Fruit fly (Drosophila melanogaster) whole organism, embryonic: ENCODE results near the gene AGO2.

Experiments used
- CG11398 ChIP-seq: fragments of 200-800 bp; sonication (Bioruptor generic); optimal IDR thresholded peaks from 2 replicates; lab custom pipeline; 2016; ENCODE audit warnings: missing biosample characterization, missing genetic modification characterization
- CG12299 ChIP-seq: fragments of 200-800 bp; sonication (Bioruptor generic); optimal IDR thresholded peaks from 2 replicates; lab custom pipeline; 2018; ENCODE audit warnings: missing biosample characterization, mild to moderate bottlenecking, missing genetic modification characterization
- CG12744 ChIP-seq: fragments of 200-800 bp; sonication (Bioruptor generic); optimal IDR thresholded peaks from 2 replicates; lab custom pipeline; 2016; ENCODE audit warnings: missing biosample characterization, missing genetic modification characterization
- CG13624 ChIP-seq: fragments of 200-800 bp; sonication (Bioruptor generic); optimal IDR thresholded peaks from 2 replicates; lab custom pipeline; 2016; ENCODE audit warnings: missing biosample characterization, missing genetic modification characterization
- CG14441 ChIP-seq: fragments of 200-800 bp; sonication (Bioruptor generic); IDR thresholded peaks from 2 replicates; pipeline ENCODE4 v1.3.6; 2022; ENCODE audit warnings: missing biosample characterization, missing genetic modification characterization
- CG1603 ChIP-seq: fragments of 200-800 bp; sonication (Bioruptor generic); optimal IDR thresholded peaks from 2 replicates; lab custom pipeline; 2019; ENCODE audit warnings: missing biosample characterization, mild to moderate bottlenecking, missing genetic modification characterization, moderate library complexity
- CG16779 ChIP-seq: fragments of 200-800 bp; sonication (Bioruptor generic); IDR thresholded peaks from 2 replicates; pipeline ENCODE4 v1.3.6; 2022; ENCODE audit warnings: missing biosample characterization, missing genetic modification characterization
- CG16813 ChIP-seq: fragments of 200-800 bp; sonication (Bioruptor generic); IDR thresholded peaks from 3 replicates; pipeline ENCODE4 v1.3.6; 2022; ENCODE audit warnings: missing biosample characterization, missing genetic modification characterization; ENCODE audit not compliant: partially characterized antibody
- CG2875 ChIP-seq: fragments of 200-800 bp; sonication (Bioruptor generic); optimal IDR thresholded peaks from 2 replicates; lab custom pipeline; 2017; ENCODE audit warnings: missing biosample characterization, mild to moderate bottlenecking, missing genetic modification characterization, missing genetic modification reagents
- CG2889 ChIP-seq: fragments of 200-800 bp; sonication (Bioruptor generic); IDR thresholded peaks from 3 replicates; pipeline ENCODE4 v1.3.6; 2022; ENCODE audit warnings: missing biosample characterization, missing genetic modification characterization
- CG30020 ChIP-seq: fragments of 200-800 bp; optimal IDR thresholded peaks from 2 replicates; lab custom pipeline; 2019; ENCODE audit warnings: missing biosample characterization, mild to moderate bottlenecking, missing genetic modification characterization, moderate library complexity
- CG30403 ChIP-seq: fragments of 200-800 bp; sonication (Bioruptor generic); optimal IDR thresholded peaks from 3 replicates; lab custom pipeline; 2016; ENCODE audit warnings: missing biosample characterization, missing genetic modification characterization
- CG3065 ChIP-seq: fragments of 200-800 bp; sonication (Bioruptor generic); optimal IDR thresholded peaks from 2 replicates; lab custom pipeline; 2016; ENCODE audit warnings: missing biosample characterization, missing genetic modification characterization
- CG32532 ChIP-seq: fragments of 200-800 bp; sonication (Bioruptor generic); IDR thresholded peaks from 2 replicates; pipeline ENCODE4 v1.3.6; 2022; ENCODE audit warnings: missing biosample characterization, missing genetic modification characterization
- CG3281 ChIP-seq: fragments of 200-800 bp; sonication (Bioruptor generic); optimal IDR thresholded peaks from 3 replicates; lab custom pipeline; 2017; ENCODE audit warnings: missing biosample characterization, mild to moderate bottlenecking, missing genetic modification characterization
- CG4404 ChIP-seq: fragments of 200-800 bp; sonication (Bioruptor generic); IDR thresholded peaks from 2 replicates; pipeline ENCODE4 v1.3.6; 2022; ENCODE audit warnings: missing biosample characterization, missing genetic modification characterization
- CG5953 ChIP-seq: fragments of 200-800 bp; sonication (Bioruptor generic); IDR thresholded peaks from 2 replicates; pipeline ENCODE4 v1.3.6; 2022; ENCODE audit warnings: missing biosample characterization, missing genetic modification characterization
- CG6272 ChIP-seq: fragments of 200-800 bp; sonication (Bioruptor generic); IDR thresholded peaks from 2 replicates; pipeline ENCODE4 v1.3.6; 2022; ENCODE audit warnings: missing biosample characterization, missing genetic modification characterization
- CG6854 ChIP-seq: fragments of 200-800 bp; sonication (Bioruptor generic); optimal IDR thresholded peaks from 3 replicates; lab custom pipeline; 2017; ENCODE audit warnings: missing biosample characterization, mild to moderate bottlenecking, missing genetic modification characterization
- CG7357 ChIP-seq: fragments of 200-800 bp; sonication (Bioruptor generic); IDR thresholded peaks from 3 replicates; pipeline ENCODE4 v1.3.6; 2022; ENCODE audit warnings: missing biosample characterization, missing genetic modification characterization
- CG7987 ChIP-seq: fragments of 200-800 bp; sonication (Bioruptor generic); optimal IDR thresholded peaks from 2 replicates; lab custom pipeline; 2018; ENCODE audit warnings: missing biosample characterization, mild to moderate bottlenecking, missing genetic modification characterization, moderate library complexity
- CG8924 ChIP-seq: fragments of 200-800 bp; optimal IDR thresholded peaks from 3 replicates; lab custom pipeline; 2019; ENCODE audit warnings: missing biosample characterization, mild to moderate bottlenecking, missing genetic modification characterization, moderate library complexity
- CHES-1-like ChIP-seq: fragments of 200-800 bp; sonication (Bioruptor generic); optimal IDR thresholded peaks from 2 replicates; lab custom pipeline; 2016; ENCODE audit warnings: missing biosample characterization, missing genetic modification characterization
- Gsc ChIP-seq: fragments of 200-800 bp; sonication (Bioruptor generic); IDR thresholded peaks from 2 replicates; pipeline ENCODE4 v1.3.6; 2022; ENCODE audit warnings: missing biosample characterization, missing genetic modification characterization
- Hr51 ChIP-seq, 2 experiments: fragments of 200-800 bp; sonication (Bioruptor generic); optimal IDR thresholded peaks; 2 replicates in 1 of 2; 3 replicates in 1 of 2; lab custom pipeline; 2016 to 2018; ENCODE audit warnings: missing biosample characterization in 2 of 2, missing genetic modification characterization in 2 of 2, mild to moderate bottlenecking in 1 of 2, moderate library complexity in 1 of 2
- Med ChIP-seq: fragments of 200-800 bp; sonication (Bioruptor generic); peaks from one replicate; lab custom pipeline; 2016; ENCODE audit warnings: missing biosample characterization, missing genetic modification characterization, mild to moderate bottlenecking, inconsistent platforms, moderate library complexity
- Mes4 ChIP-seq: fragments of 200-800 bp; sonication (Bioruptor generic); optimal IDR thresholded peaks from 2 replicates; lab custom pipeline; 2016; ENCODE audit warnings: missing biosample characterization, missing genetic modification characterization
- Mrtf ChIP-seq: fragments of 200-800 bp; sonication (Bioruptor generic); IDR thresholded peaks from 3 replicates; pipeline ENCODE4 v1.3.6; 2022; ENCODE audit warnings: missing biosample characterization, missing genetic modification characterization
- Myb ChIP-seq: fragments of 200-800 bp; sonication (Bioruptor generic); optimal IDR thresholded peaks from 2 replicates; lab custom pipeline; 2016; ENCODE audit warnings: missing biosample characterization, missing genetic modification characterization
- NK7.1 ChIP-seq: fragments of 200-800 bp; sonication (Bioruptor generic); optimal IDR thresholded peaks from 3 replicates; lab custom pipeline; 2016; ENCODE audit warnings: missing biosample characterization, missing genetic modification characterization
- Six4 ChIP-seq: fragments of 200-800 bp; sonication (Bioruptor generic); optimal IDR thresholded peaks from 2 replicates; lab custom pipeline; 2016; ENCODE audit warnings: missing biosample characterization, missing genetic modification characterization
- Sry-β ChIP-seq: fragments of 200-800 bp; sonication (Bioruptor generic); optimal IDR thresholded peaks from 2 replicates; lab custom pipeline; 2018; ENCODE audit warnings: missing biosample characterization, mild to moderate bottlenecking, missing genetic modification characterization, moderate library complexity
- br ChIP-seq: fragments of >200 bp; optimal IDR thresholded peaks from 2 replicates; lab custom pipeline; 2017
- dmrt11E ChIP-seq: fragments of 200-800 bp; sonication (Bioruptor generic); optimal IDR thresholded peaks from 3 replicates; lab custom pipeline; 2018; ENCODE audit warnings: missing biosample characterization, mild to moderate bottlenecking, missing genetic modification characterization, moderate library complexity
- ems ChIP-seq: fragments of 200-800 bp; sonication (Bioruptor generic); optimal IDR thresholded peaks from 3 replicates; lab custom pipeline; 2016; ENCODE audit warnings: missing biosample characterization, missing genetic modification characterization
- ewg ChIP-seq: fragments of 200-800 bp; sonication (Bioruptor generic); optimal IDR thresholded peaks from 3 replicates; lab custom pipeline; 2017; ENCODE audit warnings: mild to moderate bottlenecking, missing biosample characterization, missing genetic modification reagents, missing genetic modification characterization
- fru ChIP-seq: fragments of >200 bp; optimal IDR thresholded peaks from 2 replicates; lab custom pipeline; 2017
- ftz-f1 ChIP-seq: fragments of 200-800 bp; sonication (Bioruptor generic); optimal IDR thresholded peaks from 2 replicates; lab custom pipeline; 2016; ENCODE audit warnings: missing biosample characterization, missing genetic modification characterization
- inv ChIP-seq: fragments of 200-800 bp; sonication (Bioruptor generic); IDR thresholded peaks from 2 replicates; pipeline ENCODE4 v1.3.6; 2022; ENCODE audit warnings: missing biosample characterization, missing genetic modification characterization; ENCODE audit not compliant: partially characterized antibody
- jigr1 ChIP-seq: fragments of 200-800 bp; sonication (Bioruptor generic); IDR thresholded peaks from 3 replicates; pipeline ENCODE4 v1.3.6; 2022; ENCODE audit warnings: missing biosample characterization, missing genetic modification characterization
- jing ChIP-seq: fragments of 200-800 bp; sonication (Bioruptor generic); optimal IDR thresholded peaks from 2 replicates; lab custom pipeline; 2018; ENCODE audit warnings: missing biosample characterization, mild to moderate bottlenecking, missing genetic modification characterization
- kay ChIP-seq: fragments of 200-800 bp; sonication (Bioruptor generic); optimal IDR thresholded peaks from 2 replicates; lab custom pipeline; 2016; ENCODE audit warnings: missing biosample characterization, missing genetic modification characterization
- ken ChIP-seq: fragments of 200-800 bp; sonication (Bioruptor generic); IDR thresholded peaks from 3 replicates; pipeline ENCODE4 v1.3.6; 2022; ENCODE audit warnings: missing biosample characterization, missing genetic modification characterization
- mam ChIP-seq: fragments of 200-800 bp; sonication (Bioruptor generic); optimal IDR thresholded peaks from 3 replicates; lab custom pipeline; 2016; ENCODE audit warnings: missing biosample characterization, missing genetic modification characterization
- nom ChIP-seq: fragments of 200-800 bp; sonication (Bioruptor generic); optimal IDR thresholded peaks from 2 replicates; lab custom pipeline; 2017; ENCODE audit warnings: missing biosample characterization, missing genetic modification characterization, mild to moderate bottlenecking, moderate library complexity, missing genetic modification reagents
- peb ChIP-seq: fragments of 200-800 bp; sonication (Bioruptor generic); IDR thresholded peaks from 2 replicates; pipeline ENCODE4 v1.3.6; 2022; ENCODE audit warnings: missing biosample characterization, missing genetic modification characterization
- psq ChIP-seq: fragments of 200-800 bp; sonication (Bioruptor generic); optimal IDR thresholded peaks from 2 replicates; lab custom pipeline; 2017; ENCODE audit warnings: missing biosample characterization, missing genetic modification characterization
- ro ChIP-seq: fragments of 200-800 bp; sonication (Bioruptor generic); IDR thresholded peaks from 2 replicates; pipeline ENCODE4 v1.3.6; 2022; ENCODE audit warnings: missing biosample characterization, missing genetic modification characterization
- sd ChIP-seq: fragments of 200-800 bp; sonication (Bioruptor generic); optimal IDR thresholded peaks from 3 replicates; lab custom pipeline; 2018; ENCODE audit warnings: missing biosample characterization, mild to moderate bottlenecking, missing genetic modification characterization, moderate library complexity
- sens ChIP-seq: fragments of 200-800 bp; sonication (Bioruptor generic); peaks from one replicate; lab custom pipeline; 2016; ENCODE audit warnings: missing biosample characterization, missing genetic modification characterization
- sens-2 ChIP-seq: fragments of 200-800 bp; sonication (Bioruptor generic); IDR thresholded peaks from 2 replicates; pipeline ENCODE4 v1.3.6; 2022; ENCODE audit warnings: missing biosample characterization, missing genetic modification characterization
- usp ChIP-seq: fragments of >200 bp; optimal IDR thresholded peaks from 2 replicates; lab custom pipeline; 2017; ENCODE audit warnings: missing biosample characterization, missing genetic modification characterization

Gene AGO2

dm6 chr3L:15580487-15580886, 26.6 kb downstream of the AGO2 start, which contains the start of the genes mrn and CG12301 (continued):
- peak; percentile 86 for TF ChIP-seq CG7357 (GFP tag; lab: Robert Waterston, UW)
- peak; percentile 55 for TF ChIP-seq NK7.1 (GFP tag; lab: Kevin White, UChicago)
- TF ChIP-seq ewg (GFP tag; lab: Kevin White, UChicago) = peak; percentile 71
- TF ChIP-seq CG5953 = 0 out of 2 replicates have a peak, but pooled peaks have one; percentile 31
- TF ChIP-seq CG6854 (GFP tag; lab: Kevin White, UChicago) = peak; percentile 34
- TF ChIP-seq ftz-f1 (GFP tag; lab: Kevin White, UChicago) = peak; percentile 75
- peak; percentile 92 for TF ChIP-seq sens (GFP tag; lab: Kevin White, UChicago)
- peak; percentile 64 for TF ChIP-seq Six4 (GFP tag; lab: Kevin White, UChicago)
- no peak for TF ChIP-seq CG1603 (tag; lab: Kevin White, UChicago)
- TF ChIP-seq CG2875 (GFP tag; lab: Kevin White, UChicago) = no peak
- peak; percentile 86 for TF ChIP-seq peb (GFP tag; lab: Robert Waterston, UW)
- peak; percentile 11 for TF ChIP-seq Mes4 (GFP tag; lab: Kevin White, UChicago)
- TF ChIP-seq mam (GFP tag; lab: Kevin White, UChicago) = peak; percentile 81
- TF ChIP-seq Myb (GFP tag; lab: Kevin White, UChicago) = peak; percentile 53
- peak; percentile 20 for TF ChIP-seq CG12299
- no peak for TF ChIP-seq sens-2 (GFP tag; lab: Robert Waterston, UW)
- TF ChIP-seq CG32532 (GFP tag; lab: Robert Waterston, UW) = peak; percentile 94
- TF ChIP-seq CG13624 (GFP tag; lab: Kevin White, UChicago) = peak; percentile 26
- TF ChIP-seq ro (GFP tag; lab: Robert Waterston, UW) = no peak; the same call in 1 of the 2 replicates
- peak; percentile 91 for TF ChIP-seq Med (GFP tag; lab: Kevin White, UChicago)
- TF ChIP-seq inv (GFP tag; lab: Robert Waterston, UW) = peak; percentile 93
- TF ChIP-seq ems (GFP tag; lab: Kevin White, UChicago) = peak; percentile 65
- TF ChIP-seq CG3281 (GFP tag; lab: Kevin White, UChicago) = peak; percentile 83
- TF ChIP-seq CG8924 (tag; lab: Kevin White, UChicago) = peak; percentile 66
- peak; percentile 75 for TF ChIP-seq Mrtf (GFP tag; lab: Robert Waterston, UW)
- no peak for TF ChIP-seq CG11398 (GFP tag; lab: Kevin White, UChicago)
- TF ChIP-seq nom (GFP tag; lab: Kevin White, UChicago) = no peak
- peak; percentile 92 for TF ChIP-seq CG16813 (GFP tag; lab: Robert Waterston, UW)
- TF ChIP-seq CHES-1-like (GFP tag; lab: Kevin White, UChicago) = peak; percentile 59
- TF ChIP-seq ken (GFP tag; lab: Robert Waterston, UW) = peak; percentile 77; the same call in 2 of the 3 replicates
- TF ChIP-seq dmrt11E (tag; lab: Kevin White, UChicago) = peak; percentile 36
- peak; percentile 93 for TF ChIP-seq CG6272 (GFP tag; lab: Robert Waterston, UW)
- TF ChIP-seq Gsc (GFP tag; lab: Robert Waterston, UW) = peak; percentile 60; the same call in 1 of the 2 replicates
- TF ChIP-seq jing (GFP tag; lab: Kevin White, UChicago) = no peak
- TF ChIP-seq CG16779 (GFP tag; lab: Robert Waterston, UW) = no peak
- TF ChIP-seq sd = peak; percentile 91
- TF ChIP-seq CG30020 (tag; lab: Kevin White, UChicago) = peak; percentile 59
- peak; percentile 73; the same call in 2 of the 3 replicates for TF ChIP-seq jigr1
- no peak for TF ChIP-seq fru
- TF ChIP-seq Hr51 (GFP tag; optimal IDR thresholded peaks at IDR 0.05; lab: Kevin White, UChicago) = peak in 1 of 2 experiments; percentile 67
- peak; percentile 44 for TF ChIP-seq psq (GFP tag; lab: Kevin White, UChicago)
- peak; percentile 87 for TF ChIP-seq CG30403 (GFP tag; lab: Kevin White, UChicago)
- TF ChIP-seq Sry-β = no peak
- TF ChIP-seq CG2889 (GFP tag; lab: Robert Waterston, UW) = peak; percentile 50; the same call in 1 of the 3 replicates
- peak; percentile 76 for TF ChIP-seq kay (GFP tag; lab: Kevin White, UChicago)
- peak; percentile 7 for TF ChIP-seq CG3065
- TF ChIP-seq usp (GFP tag; lab: Kevin White, UChicago) = no peak
- peak; percentile 96 for TF ChIP-seq CG14441 (GFP tag; lab: Robert Waterston, UW)
- TF ChIP-seq CG7987 (GFP tag; lab: Kevin White, UChicago) = peak; percentile 74
- TF ChIP-seq br = no peak
- peak; percentile 90 for TF ChIP-seq CG4404 (GFP tag; lab: Robert Waterston, UW)
- TF ChIP-seq CG12744 = peak; percentile 39
